Fruit fly (Drosophila melanogaster) whole organism, prepupa: ENCODE measurements around the gene Josd.

ENCODE experiments used
- Blimp-1 ChIP-seq: fragments of 200-800 bp; sonication (Bioruptor generic); optimal IDR thresholded peaks from 3 replicates; lab custom pipeline; 2017; ENCODE audit warnings: missing biosample characterization, missing genetic modification characterization, mild to moderate bottlenecking, moderate library complexity, missing genetic modification reagents
- CG10631 ChIP-seq: fragments of 200-800 bp; sonication (Bioruptor generic); optimal IDR thresholded peaks from 2 replicates; lab custom pipeline; 2016; ENCODE audit warnings: missing biosample characterization, missing genetic modification characterization
- CG10669 ChIP-seq: fragments of 200-800 bp; sonication (Bioruptor generic); optimal IDR thresholded peaks from 3 replicates; lab custom pipeline; 2018; ENCODE audit warnings: missing biosample characterization, mild to moderate bottlenecking, missing genetic modification characterization, moderate library complexity
- CG11294 ChIP-seq: fragments of 200-800 bp; sonication (Bioruptor generic); IDR thresholded peaks from 2 replicates; pipeline ENCODE4 v1.3.6; 2022; ENCODE audit warnings: missing biosample characterization, missing genetic modification characterization
- CG11762 ChIP-seq: fragments of 200-800 bp; sonication (Bioruptor generic); optimal IDR thresholded peaks from 3 replicates; lab custom pipeline; 2016; ENCODE audit warnings: missing biosample characterization, missing genetic modification characterization; ENCODE audit not compliant: insufficient read depth
- CG15336 ChIP-seq: fragments of 200-800 bp; sonication (Bioruptor generic); IDR thresholded peaks from 2 replicates; pipeline ENCODE4 v1.3.6; 2022; ENCODE audit warnings: missing biosample characterization, missing genetic modification characterization
- CG1621 ChIP-seq: fragments of 200-800 bp; sonication (Bioruptor generic); optimal IDR thresholded peaks from 3 replicates; lab custom pipeline; 2018; ENCODE audit warnings: missing biosample characterization, mild to moderate bottlenecking, missing genetic modification characterization
- CG32006 ChIP-seq: fragments of 200-800 bp; sonication (Bioruptor generic); optimal IDR thresholded peaks from 3 replicates; lab custom pipeline; 2017; ENCODE audit warnings: missing biosample characterization, mild to moderate bottlenecking, missing genetic modification characterization
- CG34406 ChIP-seq: fragments of 200-800 bp; sonication (Bioruptor generic); optimal IDR thresholded peaks from 3 replicates; lab custom pipeline; 2016; ENCODE audit warnings: missing biosample characterization, missing genetic modification characterization
- CG4318 ChIP-seq: fragments of 200-800 bp; sonication (Bioruptor generic); optimal IDR thresholded peaks from 3 replicates; lab custom pipeline; 2017; ENCODE audit warnings: missing biosample characterization, mild to moderate bottlenecking, missing genetic modification characterization
- CG6792 ChIP-seq: fragments of 200-800 bp; sonication (Bioruptor generic); optimal IDR thresholded peaks from 3 replicates; lab custom pipeline; 2016; ENCODE audit warnings: missing biosample characterization, missing genetic modification characterization
- CG6808 ChIP-seq: fragments of 200-800 bp; sonication (Bioruptor generic); optimal IDR thresholded peaks from 3 replicates; lab custom pipeline; 2017; ENCODE audit warnings: missing biosample characterization, missing genetic modification characterization, mild to moderate bottlenecking, moderate library complexity, missing genetic modification reagents
- Eip78C ChIP-seq: fragments of 200-800 bp; sonication (Bioruptor generic); peaks from one replicate; lab custom pipeline; 2016; ENCODE audit warnings: missing biosample characterization, missing genetic modification characterization
- Ets96B ChIP-seq: fragments of 200-800 bp; optimal IDR thresholded peaks from 2 replicates; lab custom pipeline; 2019; ENCODE audit warnings: missing biosample characterization, mild to moderate bottlenecking, missing genetic modification characterization, moderate library complexity
- Gug ChIP-seq: fragments of 200-800 bp; sonication (Bioruptor generic); IDR thresholded peaks from 2 replicates; pipeline ENCODE4 v1.3.6; 2022; ENCODE audit warnings: missing biosample characterization, missing genetic modification characterization
- Lpt ChIP-seq: fragments of 200-800 bp; sonication (Bioruptor generic); optimal IDR thresholded peaks from 3 replicates; lab custom pipeline; 2016; ENCODE audit warnings: missing biosample characterization, missing genetic modification characterization
- Met ChIP-seq: fragments of 200-800 bp; sonication (Bioruptor generic); optimal IDR thresholded peaks from 3 replicates; lab custom pipeline; 2016; ENCODE audit warnings: missing biosample characterization, missing genetic modification characterization
- OdsH ChIP-seq: fragments of 200-800 bp; sonication (Bioruptor generic); optimal IDR thresholded peaks from 3 replicates; lab custom pipeline; 2016; ENCODE audit warnings: missing biosample characterization, missing genetic modification characterization
- Smox ChIP-seq: fragments of 200-800 bp; sonication (Bioruptor generic); optimal IDR thresholded peaks from 3 replicates; lab custom pipeline; 2016; ENCODE audit warnings: missing biosample characterization, missing genetic modification characterization
- Sox14 ChIP-seq: fragments of 200-800 bp; sonication (Bioruptor generic); optimal IDR thresholded peaks from 3 replicates; lab custom pipeline; 2016; ENCODE audit warnings: missing biosample characterization, missing genetic modification characterization
- Sox15 ChIP-seq: fragments of 200-800 bp; sonication (Bioruptor generic); optimal IDR thresholded peaks from 3 replicates; lab custom pipeline; 2016; ENCODE audit warnings: missing biosample characterization, missing genetic modification characterization
- acj6 ChIP-seq: fragments of 200-800 bp; sonication (Bioruptor generic); optimal IDR thresholded peaks from 3 replicates; lab custom pipeline; 2016; ENCODE audit warnings: missing biosample characterization, missing genetic modification characterization
- esn ChIP-seq: fragments of 200-800 bp; sonication (Bioruptor generic); optimal IDR thresholded peaks from 2 replicates; lab custom pipeline; 2016; ENCODE audit warnings: missing biosample characterization, mild to moderate bottlenecking, missing genetic modification characterization, moderate library complexity
- net ChIP-seq: fragments of 200-800 bp; sonication (Bioruptor generic); optimal IDR thresholded peaks from 3 replicates; lab custom pipeline; 2016; ENCODE audit warnings: missing biosample characterization, missing genetic modification characterization
- pdm3 ChIP-seq: fragments of 200-800 bp; sonication (Bioruptor generic); optimal IDR thresholded peaks from 3 replicates; lab custom pipeline; 2016; ENCODE audit warnings: missing biosample characterization, missing genetic modification characterization
- salr ChIP-seq, 2 experiments: fragments of 200-800 bp; sonication (Bioruptor generic); optimal IDR thresholded peaks; 3 replicates each; lab custom pipeline; 2016 to 2018; ENCODE audit warnings: missing biosample characterization in 2 of 2, missing genetic modification characterization in 2 of 2, mild to moderate bottlenecking in 1 of 2
- ss ChIP-seq, 2 experiments: fragments of 200-800 bp; sonication (Bioruptor generic); optimal IDR thresholded peaks; 2 replicates in 1 of 2; 3 replicates in 1 of 2; lab custom pipeline; 2017 to 2018; ENCODE audit warnings: mild to moderate bottlenecking in 2 of 2, missing biosample characterization in 2 of 2, missing genetic modification characterization in 2 of 2, moderate library complexity in 1 of 2
- svp ChIP-seq: fragments of 200-800 bp; sonication (Bioruptor generic); peaks from one replicate; lab custom pipeline; 2016; ENCODE audit warnings: missing biosample characterization, missing genetic modification characterization
- vri ChIP-seq: fragments of 200-800 bp; sonication (Bioruptor generic); optimal IDR thresholded peaks from 3 replicates; lab custom pipeline; 2016; ENCODE audit warnings: missing biosample characterization, mild to moderate bottlenecking, missing genetic modification characterization

Gene Josd

DNA sequence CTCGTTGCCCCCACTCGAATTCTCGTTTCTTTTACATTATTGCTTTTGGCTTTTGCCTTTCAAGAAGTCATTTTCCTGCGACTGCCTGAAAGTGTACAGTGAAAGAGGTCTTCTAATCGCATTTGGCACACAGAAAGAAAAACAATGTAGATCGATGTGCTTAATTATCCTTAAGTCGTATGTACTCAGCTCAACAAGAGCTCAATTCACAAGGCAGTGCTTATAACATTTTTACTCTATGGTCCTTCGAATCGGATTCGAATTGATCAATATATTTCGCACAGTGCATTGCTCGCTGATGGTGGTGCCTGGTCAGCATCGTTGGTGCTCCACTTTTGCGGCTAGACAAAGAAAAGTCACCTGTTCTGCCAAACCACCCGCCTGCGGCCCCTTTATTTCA lies 49.4 kb downstream of the Josd start (continued):
- TF ChIP-seq CG11294 (GFP tag; lab: Robert Waterston, UW) (no peak), net (no peak), CG6792 (GFP tag; lab: Kevin White, UChicago) (no peak), CG10669 (GFP tag; lab: Kevin White, UChicago) (no peak), CG15336 (GFP tag; lab: Robert Waterston, UW) (peak; percentile 25; the same call in 1 of the 2 replicates), vri (GFP tag; lab: Kevin White, UChicago) (no peak), ss (GFP tag; optimal IDR thresholded peaks at IDR 0.05; lab: Kevin White, UChicago) (no peak), svp (no peak), OdsH (peak; percentile 9), acj6 (GFP tag; lab: Kevin White, UChicago) (no peak), Eip78C (GFP tag; lab: Kevin White, UChicago) (peak; percentile 45), CG4318 (no peak), Sox14 (GFP tag; lab: Kevin White, UChicago) (no peak), Smox (no peak), CG1621 (tag; lab: Kevin White, UChicago) (no peak), Blimp-1 (GFP tag; lab: Kevin White, UChicago) (no peak), Met (GFP tag; lab: Kevin White, UChicago) (no peak), esn (no peak), CG6808 (no peak), Ets96B (no peak), Gug (GFP tag; lab: Robert Waterston, UW) (0 out of 2 replicates have a peak, but pooled peaks have one; percentile 16), CG11762 (GFP tag; lab: Kevin White, UChicago) (no peak), CG34406 (GFP tag; lab: Kevin White, UChicago) (no peak), salr (GFP tag; optimal IDR thresholded peaks at IDR 0.05; lab: Kevin White, UChicago) (no peak), pdm3 (no peak), Sox15 (no peak), Lpt (GFP tag; lab: Kevin White, UChicago) (no peak)

DNA sequence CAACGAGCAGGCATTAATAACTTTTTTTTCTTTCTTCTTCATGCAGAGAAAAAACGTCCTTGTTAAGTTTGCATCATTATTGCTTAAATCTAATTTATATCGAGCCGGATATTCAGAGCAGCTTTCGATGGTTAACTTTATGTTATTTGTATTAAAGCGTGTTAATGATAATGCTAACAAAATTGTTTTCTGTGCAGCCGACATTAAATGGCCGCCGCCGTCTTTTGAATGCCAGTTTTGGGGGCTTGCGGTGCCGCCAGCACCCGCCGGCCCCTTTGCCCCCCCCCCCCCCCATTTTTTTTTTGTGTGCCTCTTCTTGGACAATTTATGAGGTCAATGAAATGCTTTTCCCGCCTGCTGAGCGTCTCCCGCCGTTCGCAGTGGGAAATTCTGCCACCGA lies 50.5 kb downstream of the Josd start:
- TF ChIP-seq CG32006 (GFP tag; lab: Kevin White, UChicago) (peak; percentile 16), Sox15 (no peak), CG10631 (no peak)
